Fruit fly (Drosophila melanogaster) whole organism, embryonic: ENCODE measurements around the gene Cap-D2.

Experiments used
- B-H2 ChIP-seq: fragments of 200-800 bp; sonication (Bioruptor generic); optimal IDR thresholded peaks from 2 replicates; lab custom pipeline; 2018; ENCODE audit warnings: missing biosample characterization, mild to moderate bottlenecking, missing genetic modification characterization
- CG31388 ChIP-seq: fragments of 200-800 bp; sonication (Bioruptor generic); optimal IDR thresholded peaks from 2 replicates; lab custom pipeline; 2016; ENCODE audit warnings: missing biosample characterization, missing genetic modification characterization
- CG9932 ChIP-seq: fragments of 200-800 bp; sonication (Bioruptor generic); IDR thresholded peaks from 2 replicates; pipeline ENCODE4 v1.3.6; 2022; ENCODE audit warnings: missing biosample characterization, missing genetic modification characterization
- Dll ChIP-seq: fragments of 200-800 bp; sonication (Bioruptor generic); IDR thresholded peaks from 4 replicates; pipeline ENCODE4 v1.3.6; 2022; ENCODE audit warnings: missing biosample characterization, missing genetic modification characterization; ENCODE audit not compliant: partially characterized antibody
- HHEX ChIP-seq: fragments of 200-800 bp; sonication (Bioruptor generic); optimal IDR thresholded peaks from 3 replicates; lab custom pipeline; 2017; ENCODE audit warnings: missing biosample characterization, mild to moderate bottlenecking, missing genetic modification characterization, missing genetic modification reagents
- Sin3A ChIP-seq: fragments of >200 bp; optimal IDR thresholded peaks from 2 replicates; lab custom pipeline; 2018

- TF ChIP-seq HHEX (GFP tag; lab: Kevin White, UChicago) (no peak), Sin3A (peak; percentile 7), B-H2 (GFP tag; lab: Kevin White, UChicago) (peak; percentile 51), CG31388 (GFP tag; lab: Kevin White, UChicago) (no peak), Dll (GFP tag; lab: Robert Waterston, UW) (peak; percentile 41; the same call in 1 of the 4 replicates), CG9932 (GFP tag; lab: Robert Waterston, UW) (no peak)
Measured at dm6 chr3R:29723048-29723656, 47.7 kb downstream of the Cap-D2 start, which contains the start of gene Pcd.
